Fruit fly (Drosophila melanogaster) whole organism, prepupa: ENCODE results near the gene CG13884.

Source experiments
- Blimp-1 ChIP-seq: fragments of 200-800 bp; sonication (Bioruptor generic); optimal IDR thresholded peaks from 3 replicates; lab custom pipeline; 2017; ENCODE audit warnings: missing biosample characterization, missing genetic modification characterization, mild to moderate bottlenecking, moderate library complexity, missing genetic modification reagents
- CG10631 ChIP-seq: fragments of 200-800 bp; sonication (Bioruptor generic); optimal IDR thresholded peaks from 2 replicates; lab custom pipeline; 2016; ENCODE audit warnings: missing biosample characterization, missing genetic modification characterization
- CG11762 ChIP-seq: fragments of 200-800 bp; sonication (Bioruptor generic); optimal IDR thresholded peaks from 3 replicates; lab custom pipeline; 2016; ENCODE audit warnings: missing biosample characterization, missing genetic modification characterization; ENCODE audit not compliant: insufficient read depth
- CG11902 ChIP-seq: fragments of 200-800 bp; sonication (Bioruptor generic); optimal IDR thresholded peaks from 3 replicates; lab custom pipeline; 2016; ENCODE audit warnings: missing biosample characterization, missing genetic modification characterization
- CG1621 ChIP-seq: fragments of 200-800 bp; sonication (Bioruptor generic); optimal IDR thresholded peaks from 3 replicates; lab custom pipeline; 2018; ENCODE audit warnings: missing biosample characterization, mild to moderate bottlenecking, missing genetic modification characterization
- CG16779 ChIP-seq: fragments of 200-800 bp; sonication (Bioruptor generic); optimal IDR thresholded peaks from 3 replicates; lab custom pipeline; 2017; ENCODE audit warnings: missing biosample characterization, mild to moderate bottlenecking, missing genetic modification characterization
- CG3032 ChIP-seq: fragments of 200-800 bp; optimal IDR thresholded peaks from 2 replicates; lab custom pipeline; 2019; ENCODE audit warnings: missing biosample characterization, mild to moderate bottlenecking, missing genetic modification characterization, moderate library complexity
- CG3919 ChIP-seq: fragments of 200-800 bp; sonication (Bioruptor generic); optimal IDR thresholded peaks from 3 replicates; lab custom pipeline; 2016; ENCODE audit warnings: missing biosample characterization, missing genetic modification characterization
- CG6163 ChIP-seq: fragments of 200-800 bp; sonication (Bioruptor generic); IDR thresholded peaks from 3 replicates; pipeline ENCODE4 v1.3.6; 2022; ENCODE audit warnings: missing biosample characterization, missing genetic modification characterization
- CG6792 ChIP-seq: fragments of 200-800 bp; sonication (Bioruptor generic); optimal IDR thresholded peaks from 3 replicates; lab custom pipeline; 2016; ENCODE audit warnings: missing biosample characterization, missing genetic modification characterization
- CG6808 ChIP-seq: fragments of 200-800 bp; sonication (Bioruptor generic); optimal IDR thresholded peaks from 3 replicates; lab custom pipeline; 2017; ENCODE audit warnings: missing biosample characterization, missing genetic modification characterization, mild to moderate bottlenecking, moderate library complexity, missing genetic modification reagents
- CG7368 ChIP-seq: fragments of 200-800 bp; sonication (Bioruptor generic); optimal IDR thresholded peaks from 3 replicates; lab custom pipeline; 2016; ENCODE audit warnings: missing biosample characterization, missing genetic modification characterization
- CG8319 ChIP-seq: fragments of 200-800 bp; sonication (Bioruptor generic); optimal IDR thresholded peaks from 3 replicates; lab custom pipeline; 2016; ENCODE audit warnings: missing biosample characterization, missing genetic modification characterization
- CG8632 ChIP-seq: fragments of 200-800 bp; sonication (Bioruptor generic); optimal IDR thresholded peaks from 3 replicates; lab custom pipeline; 2016; ENCODE audit warnings: missing biosample characterization, missing genetic modification characterization
- CG9139 ChIP-seq: fragments of 200-800 bp; sonication (Bioruptor generic); optimal IDR thresholded peaks from 3 replicates; lab custom pipeline; 2017; ENCODE audit warnings: missing biosample characterization, mild to moderate bottlenecking, missing genetic modification characterization
- Eip75B ChIP-seq: fragments of 200-800 bp; sonication (Bioruptor generic); optimal IDR thresholded peaks from 3 replicates; lab custom pipeline; 2016; ENCODE audit warnings: missing biosample characterization, missing genetic modification characterization
- Eip78C ChIP-seq: fragments of 200-800 bp; sonication (Bioruptor generic); peaks from one replicate; lab custom pipeline; 2016; ENCODE audit warnings: missing biosample characterization, missing genetic modification characterization
- Eip93F ChIP-seq: fragments of 200-800 bp; sonication (Bioruptor generic); optimal IDR thresholded peaks from 2 replicates; lab custom pipeline; 2016; ENCODE audit warnings: missing biosample characterization, mild to moderate bottlenecking, missing genetic modification characterization
- Ets21C ChIP-seq: fragments of 200-800 bp; sonication (Bioruptor generic); optimal IDR thresholded peaks from 3 replicates; lab custom pipeline; 2016; ENCODE audit warnings: missing biosample characterization, missing genetic modification characterization
- Ets96B ChIP-seq: fragments of 200-800 bp; optimal IDR thresholded peaks from 2 replicates; lab custom pipeline; 2019; ENCODE audit warnings: missing biosample characterization, mild to moderate bottlenecking, missing genetic modification characterization, moderate library complexity
- Gug ChIP-seq: fragments of 200-800 bp; sonication (Bioruptor generic); IDR thresholded peaks from 2 replicates; pipeline ENCODE4 v1.3.6; 2022; ENCODE audit warnings: missing biosample characterization, missing genetic modification characterization
- Hr38 ChIP-seq: sonication (Bioruptor generic); optimal IDR thresholded peaks from 2 replicates; lab custom pipeline; 2016; ENCODE audit warnings: missing biosample characterization, missing genetic modification characterization
- Hr39 ChIP-seq: fragments of 200-800 bp; sonication (Bioruptor generic); optimal IDR thresholded peaks from 2 replicates; lab custom pipeline; 2016; ENCODE audit warnings: missing biosample characterization, missing genetic modification characterization
- Hr4 ChIP-seq: fragments of 200-800 bp; sonication (Bioruptor generic); optimal IDR thresholded peaks from 3 replicates; lab custom pipeline; 2016; ENCODE audit warnings: missing biosample characterization, missing genetic modification characterization
- Lpt ChIP-seq: fragments of 200-800 bp; sonication (Bioruptor generic); optimal IDR thresholded peaks from 3 replicates; lab custom pipeline; 2016; ENCODE audit warnings: missing biosample characterization, missing genetic modification characterization
- Met ChIP-seq: fragments of 200-800 bp; sonication (Bioruptor generic); optimal IDR thresholded peaks from 3 replicates; lab custom pipeline; 2016; ENCODE audit warnings: missing biosample characterization, missing genetic modification characterization
- OdsH ChIP-seq: fragments of 200-800 bp; sonication (Bioruptor generic); optimal IDR thresholded peaks from 3 replicates; lab custom pipeline; 2016; ENCODE audit warnings: missing biosample characterization, missing genetic modification characterization
- Smox ChIP-seq: fragments of 200-800 bp; sonication (Bioruptor generic); optimal IDR thresholded peaks from 3 replicates; lab custom pipeline; 2016; ENCODE audit warnings: missing biosample characterization, missing genetic modification characterization
- Sox102F ChIP-seq: fragments of 200-800 bp; sonication (Bioruptor generic); optimal IDR thresholded peaks from 2 replicates; lab custom pipeline; 2016; ENCODE audit warnings: missing biosample characterization, mild to moderate bottlenecking, missing genetic modification characterization
- Sox14 ChIP-seq: fragments of 200-800 bp; sonication (Bioruptor generic); optimal IDR thresholded peaks from 3 replicates; lab custom pipeline; 2016; ENCODE audit warnings: missing biosample characterization, missing genetic modification characterization
- Sox15 ChIP-seq: fragments of 200-800 bp; sonication (Bioruptor generic); optimal IDR thresholded peaks from 3 replicates; lab custom pipeline; 2016; ENCODE audit warnings: missing biosample characterization, missing genetic modification characterization
- acj6 ChIP-seq: fragments of 200-800 bp; sonication (Bioruptor generic); optimal IDR thresholded peaks from 3 replicates; lab custom pipeline; 2016; ENCODE audit warnings: missing biosample characterization, missing genetic modification characterization
- cyc ChIP-seq: fragments of 200-800 bp; sonication (Bioruptor generic); optimal IDR thresholded peaks from 3 replicates; lab custom pipeline; 2016; ENCODE audit warnings: missing biosample characterization, missing genetic modification characterization
- dsx ChIP-seq: fragments of 200-800 bp; optimal IDR thresholded peaks from 3 replicates; lab custom pipeline; 2019; ENCODE audit warnings: missing biosample characterization, mild to moderate bottlenecking, missing genetic modification characterization, moderate library complexity; ENCODE audit not compliant: poor library complexity, severe bottlenecking
- eg ChIP-seq: fragments of 200-800 bp; sonication (Bioruptor generic); IDR thresholded peaks from 3 replicates; pipeline ENCODE4 v1.3.6; 2022; ENCODE audit warnings: missing biosample characterization, missing genetic modification characterization
- esn ChIP-seq: fragments of 200-800 bp; sonication (Bioruptor generic); optimal IDR thresholded peaks from 2 replicates; lab custom pipeline; 2016; ENCODE audit warnings: missing biosample characterization, mild to moderate bottlenecking, missing genetic modification characterization, moderate library complexity
- fd59A ChIP-seq: fragments of 200-800 bp; sonication (Bioruptor generic); optimal IDR thresholded peaks from 2 replicates; lab custom pipeline; 2017; ENCODE audit warnings: missing biosample characterization, mild to moderate bottlenecking, missing genetic modification characterization, missing genetic modification reagents
- fd85E ChIP-seq: fragments of 200-800 bp; sonication (Bioruptor generic); optimal IDR thresholded peaks from 3 replicates; lab custom pipeline; 2016; ENCODE audit warnings: missing biosample characterization, missing genetic modification characterization
- fkh ChIP-seq: fragments of 200-800 bp; sonication (Bioruptor generic); optimal IDR thresholded peaks from 3 replicates; lab custom pipeline; 2017; ENCODE audit warnings: missing biosample characterization, mild to moderate bottlenecking, missing genetic modification characterization, moderate library complexity
- lz ChIP-seq: fragments of 200-800 bp; sonication (Bioruptor generic); optimal IDR thresholded peaks from 3 replicates; lab custom pipeline; 2016; ENCODE audit warnings: missing biosample characterization, missing genetic modification characterization
- net ChIP-seq: fragments of 200-800 bp; sonication (Bioruptor generic); optimal IDR thresholded peaks from 3 replicates; lab custom pipeline; 2016; ENCODE audit warnings: missing biosample characterization, missing genetic modification characterization
- pdm3 ChIP-seq: fragments of 200-800 bp; sonication (Bioruptor generic); optimal IDR thresholded peaks from 3 replicates; lab custom pipeline; 2016; ENCODE audit warnings: missing biosample characterization, missing genetic modification characterization
- salr ChIP-seq, 2 experiments: fragments of 200-800 bp; sonication (Bioruptor generic); optimal IDR thresholded peaks; 3 replicates each; lab custom pipeline; 2016 to 2018; ENCODE audit warnings: missing biosample characterization in 2 of 2, missing genetic modification characterization in 2 of 2, mild to moderate bottlenecking in 1 of 2
- spab ChIP-seq: fragments of 200-800 bp; sonication (Bioruptor generic); optimal IDR thresholded peaks from 2 replicates; lab custom pipeline; 2017; ENCODE audit warnings: missing biosample characterization, mild to moderate bottlenecking, missing genetic modification characterization, missing genetic modification reagents
- ss ChIP-seq, 2 experiments: fragments of 200-800 bp; sonication (Bioruptor generic); optimal IDR thresholded peaks; 2 replicates in 1 of 2; 3 replicates in 1 of 2; lab custom pipeline; 2017 to 2018; ENCODE audit warnings: mild to moderate bottlenecking in 2 of 2, missing biosample characterization in 2 of 2, missing genetic modification characterization in 2 of 2, moderate library complexity in 1 of 2
- svp ChIP-seq: fragments of 200-800 bp; sonication (Bioruptor generic); peaks from one replicate; lab custom pipeline; 2016; ENCODE audit warnings: missing biosample characterization, missing genetic modification characterization
- topi ChIP-seq: fragments of 200-800 bp; sonication (Bioruptor generic); optimal IDR thresholded peaks from 3 replicates; lab custom pipeline; 2016; ENCODE audit warnings: missing biosample characterization, missing genetic modification characterization
- vri ChIP-seq: fragments of 200-800 bp; sonication (Bioruptor generic); optimal IDR thresholded peaks from 3 replicates; lab custom pipeline; 2016; ENCODE audit warnings: missing biosample characterization, mild to moderate bottlenecking, missing genetic modification characterization

CG13884 gene

DNA sequence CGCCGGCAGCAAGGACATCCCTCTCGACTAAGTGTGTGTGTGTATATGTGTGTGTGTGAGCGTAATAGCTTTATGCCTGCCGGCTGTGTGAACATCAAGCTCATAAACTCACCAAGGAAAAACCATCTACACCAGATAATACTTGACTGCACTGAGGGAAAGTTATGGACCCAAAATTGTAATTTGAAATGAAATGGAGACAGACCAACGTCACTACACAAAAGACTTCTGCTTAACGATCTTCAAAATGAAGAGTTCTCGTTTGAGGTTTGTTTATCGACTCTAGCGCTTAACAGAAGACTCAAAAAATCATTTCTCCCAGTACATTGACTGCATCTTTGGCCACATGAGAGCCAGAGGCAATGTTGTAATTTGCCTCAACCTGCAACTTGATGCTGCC, 21.9 kb upstream of the CG13884 start (continued):
- TF ChIP-seq dsx (GFP tag; lab: Kevin White, UChicago): peak; percentile 30
- peak; percentile 73 for TF ChIP-seq Hr39 (GFP tag; lab: Kevin White, UChicago)
- peak; percentile 47 for TF ChIP-seq CG7368 (GFP tag; lab: Kevin White, UChicago)
- peak; percentile 84 for TF ChIP-seq svp (GFP tag; lab: Kevin White, UChicago)
- TF ChIP-seq Eip75B (GFP tag; lab: Kevin White, UChicago): peak; percentile 54
- TF ChIP-seq net: peak; percentile 40
- TF ChIP-seq fd85E: peak; percentile 1
- TF ChIP-seq salr (GFP tag; optimal IDR thresholded peaks at IDR 0.05; lab: Kevin White, UChicago): peak; percentile 24 to 48
- peak; percentile 36 for TF ChIP-seq CG11762 (GFP tag; lab: Kevin White, UChicago)
- TF ChIP-seq cyc (GFP tag; lab: Kevin White, UChicago): peak; percentile 70
- peak; percentile 61 for TF ChIP-seq acj6
- peak; percentile 67 for TF ChIP-seq Smox (GFP tag; lab: Kevin White, UChicago)
- peak; percentile 4 for TF ChIP-seq CG8632 (GFP tag; lab: Kevin White, UChicago)
- no peak for TF ChIP-seq Lpt (GFP tag; lab: Kevin White, UChicago)
- TF ChIP-seq CG8319 (GFP tag; lab: Kevin White, UChicago): peak; percentile 10
- TF ChIP-seq CG1621 (tag; lab: Kevin White, UChicago): peak; percentile 44
- TF ChIP-seq Blimp-1: no peak
- TF ChIP-seq CG6163 (GFP tag; lab: Robert Waterston, UW): peak; percentile 65; the same call in 2 of the 3 replicates
- 0 out of 3 replicates have a peak, but pooled peaks have one; percentile 13 for TF ChIP-seq eg (GFP tag; lab: Robert Waterston, UW)
- TF ChIP-seq, all 60 proteins: peak for 47

DNA sequence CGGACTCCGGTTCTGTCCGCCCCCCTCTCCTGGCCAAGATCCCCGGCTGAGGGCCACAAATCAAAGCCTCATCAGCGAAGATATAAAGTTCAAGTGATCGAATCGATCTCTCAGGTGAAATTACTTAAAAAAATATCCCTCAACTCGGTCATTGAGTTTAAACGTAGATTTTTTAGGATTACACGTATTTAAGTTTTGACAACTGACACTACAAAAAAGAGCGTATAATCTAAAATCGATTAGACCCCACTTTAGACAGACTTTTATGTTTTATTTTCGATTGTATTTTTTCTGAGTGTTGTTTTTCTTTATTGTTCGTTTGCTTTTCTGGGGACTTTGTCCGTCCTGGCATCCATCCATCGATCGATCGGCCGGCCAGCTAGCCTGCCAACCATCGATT, 18.9 kb upstream of the CG13884 start:
- TF ChIP-seq Eip93F (no peak), CG10631 (peak; percentile 19), pdm3 (GFP tag; lab: Kevin White, UChicago) (peak; percentile 16), CG3032 (tag; lab: Kevin White, UChicago) (peak; percentile 55), Sox102F (GFP tag; lab: Kevin White, UChicago) (peak; percentile 16), CG11762 (GFP tag; lab: Kevin White, UChicago) (no peak), dsx (GFP tag; lab: Kevin White, UChicago) (peak; percentile 43), svp (GFP tag; lab: Kevin White, UChicago) (peak; percentile 50), eg (GFP tag; lab: Robert Waterston, UW) (no peak), Ets21C (GFP tag; lab: Kevin White, UChicago) (no peak), CG6792 (GFP tag; lab: Kevin White, UChicago) (peak; percentile 20), Gug (no peak), Hr38 (no peak), CG7368 (GFP tag; lab: Kevin White, UChicago) (no peak), CG6163 (GFP tag; lab: Robert Waterston, UW) (no peak), vri (GFP tag; lab: Kevin White, UChicago) (no peak), CG6808 (GFP tag; lab: Kevin White, UChicago) (peak; percentile 59), acj6 (peak; percentile 9), Met (GFP tag; lab: Kevin White, UChicago) (peak; percentile 36), ss (GFP tag; optimal IDR thresholded peaks at IDR 0.05; lab: Kevin White, UChicago) (peak; percentile 26 to 52), fd59A (GFP tag; lab: Kevin White, UChicago) (peak; percentile 37), Smox (GFP tag; lab: Kevin White, UChicago) (peak; percentile 5), OdsH (GFP tag; lab: Kevin White, UChicago) (peak; percentile 19), Hr4 (GFP tag; lab: Kevin White, UChicago) (no peak), spab (GFP tag; lab: Kevin White, UChicago) (peak; percentile 46), fkh (GFP tag; lab: Kevin White, UChicago) (no peak), lz (GFP tag; lab: Kevin White, UChicago) (peak; percentile 6), Ets96B (tag; lab: Kevin White, UChicago) (peak; percentile 47), Blimp-1 (no peak), CG1621 (tag; lab: Kevin White, UChicago) (peak; percentile 31), Sox15 (GFP tag; lab: Kevin White, UChicago) (no peak), Sox14 (GFP tag; lab: Kevin White, UChicago) (peak; percentile 18), Eip75B (GFP tag; lab: Kevin White, UChicago) (peak; percentile 22), CG16779 (tag; lab: Kevin White, UChicago) (no peak), CG9139 (GFP tag; lab: Kevin White, UChicago) (no peak), Eip78C (GFP tag; lab: Kevin White, UChicago) (peak; percentile 67), topi (peak; percentile 39), CG3919 (GFP tag; lab: Kevin White, UChicago) (peak; percentile 50), esn (peak; percentile 54), CG11902 (GFP tag; lab: Kevin White, UChicago) (no peak)
